Worm (Caenorhabditis elegans): ENCODE measurements around the gene orc-3.

- TF ChIP-seq hnd-1 (tag; optimal IDR thresholded peaks at IDR 0.05) = no peak
- no peak for TF ChIP-seq ama-1 (optimal IDR thresholded peaks at IDR 0.05)
- TF ChIP-seq hmg-4 (GFP tag; optimal IDR thresholded peaks at IDR 0.05) = no peak
- no peak for TF ChIP-seq flt-1 (GFP tag; IDR thresholded peaks at IDR 0.05)
- TF ChIP-seq ets-7 (tag; optimal IDR thresholded peaks at IDR 0.05) = no peak
- no peak for TF ChIP-seq pes-1 (GFP tag; IDR thresholded peaks at IDR 0.05)
Measured at ce11 chrIII:1179006-1179405, 28.9 kb upstream of the orc-3 start.
